Fruit fly (Drosophila melanogaster) whole organism, embryonic: ENCODE measurements around the gene vsg.

Source experiments
- CG13894 ChIP-seq: fragments of 200-800 bp; sonication (Bioruptor generic); optimal IDR thresholded peaks from 3 replicates; lab custom pipeline; 2018; ENCODE audit warnings: missing biosample characterization, mild to moderate bottlenecking, missing genetic modification characterization, moderate library complexity
- CG18599 ChIP-seq: fragments of 200-800 bp; sonication (Bioruptor generic); optimal IDR thresholded peaks from 3 replicates; lab custom pipeline; 2017; ENCODE audit warnings: missing biosample characterization, missing genetic modification characterization, mild to moderate bottlenecking, moderate library complexity, missing genetic modification reagents
- Hr3 ChIP-seq: fragments of 200-800 bp; sonication (Bioruptor generic); optimal IDR thresholded peaks from 3 replicates; lab custom pipeline; 2016; ENCODE audit warnings: missing biosample characterization, missing genetic modification characterization
- Hr78 ChIP-seq, 2 experiments: fragments of 200-800 bp in 1 of 2; fragments of >200 bp in 1 of 2; sonication (Bioruptor generic) in 1 of 2; optimal IDR thresholded peaks; 2 replicates each; lab custom pipeline; 2017 to 2019; ENCODE audit warnings: missing biosample characterization in 2 of 2, missing genetic modification characterization in 2 of 2, mild to moderate bottlenecking in 1 of 2, moderate library complexity in 1 of 2
- cwo ChIP-seq: fragments of 200-800 bp; sonication (Bioruptor generic); optimal IDR thresholded peaks from 3 replicates; lab custom pipeline; 2017; ENCODE audit warnings: missing biosample characterization, missing genetic modification characterization, mild to moderate bottlenecking, moderate library complexity, missing genetic modification reagents
- en ChIP-seq: fragments of 200-800 bp; sonication (Bioruptor generic); optimal IDR thresholded peaks from 2 replicates; lab custom pipeline; 2016; ENCODE audit warnings: missing biosample characterization, missing genetic modification characterization
- sd ChIP-seq: fragments of 200-800 bp; sonication (Bioruptor generic); optimal IDR thresholded peaks from 3 replicates; lab custom pipeline; 2018; ENCODE audit warnings: missing biosample characterization, mild to moderate bottlenecking, missing genetic modification characterization, moderate library complexity
- tna ChIP-seq: fragments of 200-800 bp; sonication (Bioruptor generic); IDR thresholded peaks from 2 replicates; pipeline ENCODE4 v1.3.6; 2022; ENCODE audit warnings: missing biosample characterization, missing genetic modification characterization; ENCODE audit not compliant: partially characterized antibody

dm6 chr3L:9671372-9671771, 42.8 kb upstream of the vsg start:
- TF ChIP-seq en (GFP tag; lab: Kevin White, UChicago) (no peak), tna (GFP tag; lab: Robert Waterston, UW) (no peak), cwo (GFP tag; lab: Kevin White, UChicago) (peak; percentile 61), Hr3 (GFP tag; lab: Kevin White, UChicago) (no peak), Hr78 (GFP tag; optimal IDR thresholded peaks at IDR 0.05; lab: Kevin White, UChicago) (no peak), CG18599 (GFP tag; lab: Kevin White, UChicago) (no peak), sd (tag; lab: Kevin White, UChicago) (no peak), CG13894 (tag; lab: Kevin White, UChicago) (no peak)
